Worm (Caenorhabditis elegans) whole organism, L4 larva: ENCODE data around the gene K09H11.4.
A peak's percentile ranks its signal among the peaks of the same experiment; 100 is the strongest.

Experiments
- F26F4.8 ChIP-seq: fragments of 200-800 bp; sonication (Bioruptor generic); conservative IDR thresholded peaks from 2 replicates; pipeline ENCODE4 v1.3.6; 2022; ENCODE audit warnings: missing genetic modification characterization, missing compliant biosample characterization
- T26A8.4 ChIP-seq: fragments of 200-800 bp; sonication (Bioruptor generic); IDR thresholded peaks from 2 replicates; pipeline ENCODE4 v1.3.6; 2022; ENCODE audit warnings: missing genetic modification characterization, missing compliant biosample characterization
- Y105C5A.15 ChIP-seq: fragments of 200-800 bp; sonication (Bioruptor generic); IDR thresholded peaks from 2 replicates; pipeline ENCODE4 v1.3.6; 2022; ENCODE audit warnings: missing genetic modification characterization, missing compliant biosample characterization
- Y5F2A.4 ChIP-seq: fragments of 200-800 bp; sonication (Bioruptor generic); optimal IDR thresholded peaks from 2 replicates; lab custom pipeline; 2018; ENCODE audit warnings: mild to moderate bottlenecking, missing genetic modification characterization, missing compliant biosample characterization
- Y75B8A.6 ChIP-seq: fragments of 200-800 bp; sonication (Bioruptor generic); IDR thresholded peaks from 2 replicates; pipeline ENCODE4 v1.3.6; 2022; ENCODE audit warnings: missing genetic modification reagents, missing genetic modification characterization, missing compliant biosample characterization
- ZK337.2 ChIP-seq: fragments of 200-800 bp; sonication (Bioruptor generic); IDR thresholded peaks from 2 replicates; pipeline ENCODE4 v1.3.6; 2022; ENCODE audit warnings: missing genetic modification reagents, missing genetic modification characterization, missing compliant biosample characterization
- aha-1 ChIP-seq: fragments of 150-350 bp; peaks from one replicate; lab custom pipeline; 2014; ENCODE audit warnings: missing biosample characterization, missing genetic modification characterization
- aly-2 ChIP-seq: sonication (generic microtip); optimal IDR thresholded peaks from 2 replicates; lab custom pipeline; 2018; ENCODE audit warnings: missing biosample characterization, missing genetic modification characterization
- ceh-28 ChIP-seq: fragments of 150-350 bp; optimal IDR thresholded peaks from 2 replicates; lab custom pipeline; 2014; ENCODE audit warnings: missing biosample characterization, missing genetic modification reagents, missing genetic modification characterization
- ceh-32 ChIP-seq: sonication (generic microtip); optimal IDR thresholded peaks from 2 replicates; lab custom pipeline; 2016; ENCODE audit warnings: mild to moderate bottlenecking, missing genetic modification characterization, missing compliant biosample characterization; ENCODE audit not compliant: poor library complexity
- ceh-44 ChIP-seq: fragments of 200-800 bp; sonication (Bioruptor generic); IDR thresholded peaks from 2 replicates; pipeline ENCODE4 v1.3.6; 2022; ENCODE audit warnings: missing genetic modification reagents, missing genetic modification characterization, missing compliant biosample characterization
- ctbp-1 ChIP-seq: fragments of 200-800 bp; sonication (Bioruptor generic); IDR thresholded peaks from 2 replicates; pipeline ENCODE4 v1.3.6; 2022; ENCODE audit warnings: missing genetic modification reagents, missing genetic modification characterization, missing compliant biosample characterization
- daf-12 ChIP-seq: fragments of 150-350 bp; optimal IDR thresholded peaks from 2 replicates; lab custom pipeline; 2014; ENCODE audit warnings: missing biosample characterization, missing genetic modification reagents, missing genetic modification characterization
- daf-16 ChIP-seq, 3 experiments: sonication (generic microtip); optimal IDR thresholded peaks; 2 replicates each; lab custom pipeline; 2016 to 2017; ENCODE audit warnings: missing genetic modification characterization in 3 of 3, missing genetic modification reagents in 3 of 3, mild to moderate bottlenecking in 2 of 3, missing compliant biosample characterization in 2 of 3, missing biosample characterization in 1 of 3, moderate library complexity in 1 of 3
- dmd-6 ChIP-seq: fragments of 200-800 bp; sonication (Bioruptor generic); IDR thresholded peaks from 2 replicates; pipeline ENCODE4 v1.3.6; 2022; ENCODE audit warnings: missing genetic modification reagents, missing genetic modification characterization, missing compliant biosample characterization
- dmd-8 ChIP-seq: fragments of 200-800 bp; sonication (Bioruptor generic); IDR thresholded peaks from 2 replicates; pipeline ENCODE4 v1.3.6; 2022; ENCODE audit warnings: missing genetic modification characterization, missing compliant biosample characterization
- duxl-1 ChIP-seq: sonication (generic microtip); optimal IDR thresholded peaks from 2 replicates; lab custom pipeline; 2016; ENCODE audit warnings: mild to moderate bottlenecking, missing genetic modification characterization, moderate library complexity, missing compliant biosample characterization; ENCODE audit not compliant: poor library complexity
- fos-1 ChIP-seq: fragments of 150-350 bp; optimal IDR thresholded peaks from 2 replicates; lab custom pipeline; 2014; ENCODE audit warnings: missing biosample characterization, missing genetic modification characterization
- gei-8 ChIP-seq: fragments of 200-800 bp; sonication (Bioruptor generic); optimal IDR thresholded peaks from 2 replicates; lab custom pipeline; 2018; ENCODE audit warnings: mild to moderate bottlenecking, missing genetic modification characterization, missing compliant biosample characterization
- hlh-11 ChIP-seq: fragments of 200-800 bp; sonication (Bioruptor generic); optimal IDR thresholded peaks from 2 replicates; lab custom pipeline; 2018; ENCODE audit warnings: mild to moderate bottlenecking, missing genetic modification characterization, missing compliant biosample characterization
- hmg-1.1 ChIP-seq: fragments of 200-800 bp; sonication (Bioruptor generic); IDR thresholded peaks from 2 replicates; pipeline ENCODE4 v1.3.6; 2022; ENCODE audit warnings: missing genetic modification reagents, missing genetic modification characterization, missing compliant biosample characterization
- lim-7 ChIP-seq: fragments of 200-800 bp; sonication (Bioruptor generic); IDR thresholded peaks from 2 replicates; pipeline ENCODE4 v1.3.6; 2022; ENCODE audit warnings: missing genetic modification characterization, missing compliant biosample characterization
- lin-29 ChIP-seq: fragments of 200-800 bp; sonication (Bioruptor generic); IDR thresholded peaks from 2 replicates; pipeline ENCODE4 v1.3.6; 2022; ENCODE audit warnings: missing genetic modification reagents, missing genetic modification characterization, missing compliant biosample characterization
- lin-38 ChIP-seq: fragments of 200-800 bp; sonication (Bioruptor generic); IDR thresholded peaks from 2 replicates; pipeline ENCODE4 v1.3.6; 2022; ENCODE audit warnings: missing genetic modification reagents, missing genetic modification characterization, missing compliant biosample characterization
- lir-3 ChIP-seq: sonication (generic microtip); optimal IDR thresholded peaks from 2 replicates; lab custom pipeline; 2016; ENCODE audit warnings: mild to moderate bottlenecking, missing genetic modification characterization, missing compliant biosample characterization
- madf-5 ChIP-seq, 2 experiments: fragments of 200-800 bp; sonication (Bioruptor generic); IDR thresholded peaks; 2 replicates each; pipeline ENCODE4 v1.3.6; 2022; ENCODE audit warnings: missing compliant biosample characterization in 2 of 2, missing genetic modification characterization in 2 of 2
- mdl-1 ChIP-seq, 2 experiments: fragments of 150-350 bp in 1 of 2; sonication (generic microtip) in 1 of 2; optimal IDR thresholded peaks; 2 replicates each; lab custom pipeline; 2014 to 2017; ENCODE audit warnings: missing biosample characterization in 2 of 2, missing genetic modification characterization in 2 of 2
- mdt-29 ChIP-seq: fragments of 200-800 bp; sonication (Bioruptor generic); IDR thresholded peaks from 2 replicates; pipeline ENCODE4 v1.3.6; 2022; ENCODE audit warnings: missing genetic modification reagents, missing genetic modification characterization, missing compliant biosample characterization
- mep-1 ChIP-seq: fragments of 150-350 bp; sonication (generic microtip); optimal IDR thresholded peaks from 3 replicates; lab custom pipeline; 2014; ENCODE audit warnings: missing biosample characterization, missing genetic modification characterization
- mes-2 ChIP-seq: sonication (generic microtip); optimal IDR thresholded peaks from 2 replicates; lab custom pipeline; 2016; ENCODE audit warnings: missing genotype, mild to moderate bottlenecking, missing genetic modification characterization, missing compliant biosample characterization; ENCODE audit not compliant: poor library complexity, severe bottlenecking
- nhr-11 ChIP-seq: fragments of 150-350 bp; optimal IDR thresholded peaks from 2 replicates; lab custom pipeline; 2014; ENCODE audit warnings: missing biosample characterization, missing genetic modification characterization
- nhr-25 ChIP-seq: sonication (generic microtip); optimal IDR thresholded peaks from 2 replicates; lab custom pipeline; 2017; ENCODE audit warnings: missing genetic modification characterization, mild to moderate bottlenecking, missing compliant biosample characterization, antibody characterized with exemption, moderate library complexity, borderline replicate concordance; ENCODE audit not compliant: insufficient read depth
- nhr-41 ChIP-seq: fragments of 200-800 bp; sonication (Bioruptor generic); IDR thresholded peaks from 2 replicates; pipeline ENCODE4 v1.3.6; 2022; ENCODE audit warnings: missing genetic modification reagents, missing genetic modification characterization, missing compliant biosample characterization
- nhr-77 ChIP-seq: fragments of 150-350 bp; optimal IDR thresholded peaks from 2 replicates; lab custom pipeline; 2014; ENCODE audit warnings: missing biosample characterization, missing genetic modification characterization
- pqm-1 ChIP-seq: sonication (generic microtip); optimal IDR thresholded peaks from 2 replicates; lab custom pipeline; 2017; ENCODE audit warnings: missing biosample characterization, missing genetic modification characterization
- sdz-12 ChIP-seq: fragments of 200-800 bp; sonication (Bioruptor generic); optimal IDR thresholded peaks from 2 replicates; lab custom pipeline; 2018; ENCODE audit warnings: mild to moderate bottlenecking, missing genetic modification characterization, missing compliant biosample characterization
- set-16 ChIP-seq: fragments of 200-800 bp; sonication (Bioruptor generic); IDR thresholded peaks from 2 replicates; pipeline ENCODE4 v1.3.6; 2022; ENCODE audit warnings: missing genetic modification reagents, missing genetic modification characterization, missing compliant biosample characterization
- snpc-1.2 ChIP-seq: fragments of 200-800 bp; sonication (Bioruptor generic); IDR thresholded peaks from 2 replicates; pipeline ENCODE4 v1.3.6; 2022; ENCODE audit warnings: missing genetic modification reagents, missing genetic modification characterization, missing compliant biosample characterization
- spr-1 ChIP-seq: sonication (generic microtip); optimal IDR thresholded peaks from 2 replicates; lab custom pipeline; 2016; ENCODE audit warnings: mild to moderate bottlenecking, missing genetic modification characterization, missing compliant biosample characterization
- tra-1 ChIP-seq: fragments of 200-800 bp; sonication (Bioruptor generic); IDR thresholded peaks from 2 replicates; pipeline ENCODE4 v1.3.6; 2022; ENCODE audit warnings: missing genetic modification reagents, missing genetic modification characterization, missing compliant biosample characterization
- unc-130 ChIP-seq: sonication (generic microtip); optimal IDR thresholded peaks from 2 replicates; lab custom pipeline; 2016; ENCODE audit warnings: missing genetic modification reagents, missing genetic modification characterization, missing compliant biosample characterization
- unc-62 ChIP-seq, 3 experiments: fragments of 150-350 bp in 1 of 3; sonication (generic microtip); optimal IDR thresholded peaks in 2 of 3; peaks in 1 of 3; 1 replicate in 1 of 3; 2 replicates in 2 of 3; lab custom pipeline; 2014 to 2017; ENCODE audit warnings: missing biosample characterization in 3 of 3, missing genetic modification characterization in 3 of 3, missing genetic modification reagents in 3 of 3, missing genotype in 1 of 3
- vab-7 ChIP-seq: fragments of 200-800 bp; sonication (Bioruptor generic); IDR thresholded peaks from 2 replicates; pipeline ENCODE4 v1.3.6; 2022; ENCODE audit warnings: missing genetic modification reagents, missing genetic modification characterization, missing compliant biosample characterization
- zfp-2 ChIP-seq: sonication (generic microtip); optimal IDR thresholded peaks from 2 replicates; lab custom pipeline; 2016; ENCODE audit warnings: mild to moderate bottlenecking, missing genetic modification characterization, missing compliant biosample characterization
- zfp-3 ChIP-seq: fragments of 200-800 bp; sonication (Bioruptor generic); conservative IDR thresholded peaks from 2 replicates; pipeline ENCODE4 v1.3.6; 2022; ENCODE audit warnings: missing genetic modification reagents, missing genetic modification characterization, missing compliant biosample characterization
- zip-11 ChIP-seq: fragments of 200-800 bp; sonication (Bioruptor generic); IDR thresholded peaks from 2 replicates; pipeline ENCODE4 v1.3.6; 2022; ENCODE audit warnings: missing genetic modification characterization, missing compliant biosample characterization
- ztf-11 ChIP-seq: fragments of 150-350 bp; optimal IDR thresholded peaks from 2 replicates; lab custom pipeline; 2014; ENCODE audit warnings: missing biosample characterization, missing genetic modification characterization

K09H11.4 gene

DNA sequence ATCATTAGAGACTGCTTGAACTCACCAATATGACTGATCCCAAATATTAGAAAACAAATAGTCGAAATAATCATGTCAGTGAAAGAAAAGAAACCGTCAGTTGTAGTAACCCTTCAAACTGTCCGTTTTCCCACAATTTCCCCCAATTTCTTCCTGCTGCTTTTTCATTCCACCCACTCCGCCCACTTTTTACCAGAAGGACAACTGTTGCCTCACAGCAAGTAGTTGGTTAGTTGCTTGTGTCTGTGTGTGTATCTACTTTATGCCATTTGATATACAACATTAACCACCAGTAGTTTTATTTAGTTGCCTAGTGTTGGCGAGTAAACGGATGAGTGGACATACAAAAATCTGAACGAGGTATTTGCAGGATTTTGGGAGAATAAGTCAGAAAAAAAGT is 9.9 kb downstream of the K09H11.4 start, which contains the start of gene K09H11.9:
TSS of gene K09H11.9 (minus strand) at position 101 of the 400 bp plus-strand sequence.
- TF ChIP-seq T26A8.4 = no peak
- TF ChIP-seq, all 104 proteins: peak for 0

DNA sequence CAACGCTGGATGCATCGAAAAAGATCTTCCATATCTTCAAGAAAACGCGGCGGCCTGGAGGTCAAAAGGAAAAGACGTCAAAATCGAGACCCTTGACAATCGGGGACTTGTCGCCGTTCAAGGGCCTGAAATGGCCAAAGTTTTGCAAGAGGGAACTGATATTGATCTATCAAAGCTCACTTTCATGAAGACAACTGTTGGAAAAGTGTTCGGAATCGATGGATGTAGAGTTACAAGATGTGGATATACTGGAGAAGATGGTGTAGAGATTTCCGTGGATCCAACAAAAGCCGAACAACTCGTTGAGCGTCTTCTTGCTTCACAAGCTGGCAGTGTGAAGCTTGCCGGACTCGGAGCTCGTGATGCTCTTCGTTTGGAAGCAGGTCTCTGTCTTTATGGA is 12.9 kb downstream of the K09H11.4 start:
- TF ChIP-seq mep-1 (tag; lab: Kevin White, UChicago) (no peak), aha-1 (peak; percentile 96)

DNA sequence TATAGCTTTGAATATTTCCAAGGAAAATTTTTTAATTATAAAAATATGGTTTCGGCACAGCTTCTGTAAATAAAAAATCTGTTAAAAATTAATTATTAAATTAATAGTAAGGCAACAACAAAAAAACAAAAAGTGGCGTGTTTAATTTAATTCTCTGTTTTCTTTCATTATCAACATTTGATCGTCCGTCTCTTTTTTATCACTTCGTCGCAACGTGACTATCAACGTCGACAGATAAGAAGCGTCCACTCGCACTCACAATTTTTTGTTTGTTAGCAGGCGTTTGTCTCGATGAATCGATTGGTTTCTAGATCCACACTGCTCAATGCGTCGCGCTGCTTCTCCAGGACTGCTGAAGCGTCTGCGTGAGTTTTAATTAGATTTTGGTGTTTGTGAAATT is 13.7 kb downstream of the K09H11.4 start, which contains the start of gene gcst-1:
TSS of gene gcst-1 (plus strand) at position 277 of the 400 bp plus-strand sequence.
- TF ChIP-seq ctbp-1 = no peak
- peak; percentile 33 for TF ChIP-seq pqm-1 (tag; lab: Kevin White, UChicago)
- no peak for TF ChIP-seq fos-1 (tag; lab: Kevin White, UChicago)
- no peak for TF ChIP-seq vab-7 (GFP tag; lab: Robert Waterston, UW)
- no peak for TF ChIP-seq nhr-25
- no peak for TF ChIP-seq duxl-1 (tag; lab: Kevin White, UChicago)
- no peak for TF ChIP-seq ZK337.2
- no peak for TF ChIP-seq mes-2 (tag; lab: Kevin White, UChicago)
- TF ChIP-seq F26F4.8 (GFP tag; lab: Robert Waterston, UW) = no peak
- no peak for TF ChIP-seq zfp-2 (tag; lab: Kevin White, UChicago)
- no peak for TF ChIP-seq madf-5 (GFP tag; IDR thresholded peaks at IDR 0.05; lab: Robert Waterston, UW)
- TF ChIP-seq Y105C5A.15 (GFP tag; lab: Robert Waterston, UW) = no peak
- TF ChIP-seq nhr-41 (GFP tag; lab: Robert Waterston, UW) = no peak
- no peak for TF ChIP-seq tra-1
- TF ChIP-seq Y75B8A.6 (GFP tag; lab: Robert Waterston, UW) = no peak
- TF ChIP-seq mdl-1 (tag; optimal IDR thresholded peaks at IDR 0.05; lab: Kevin White, UChicago) = peak in 1 of 2 experiments; percentile 74
- TF ChIP-seq lir-3 (tag; lab: Kevin White, UChicago) = no peak
- TF ChIP-seq ceh-32 (tag; lab: Kevin White, UChicago) = no peak
- no peak for TF ChIP-seq ceh-44 (GFP tag; lab: Robert Waterston, UW)
- no peak for TF ChIP-seq snpc-1.2
- no peak for TF ChIP-seq Y5F2A.4 (GFP tag; lab: Kevin White, UChicago)
- TF ChIP-seq hlh-11 (tag; lab: Kevin White, UChicago) = peak; percentile 65
- no peak for TF ChIP-seq zip-11 (GFP tag; lab: Robert Waterston, UW)
- TF ChIP-seq dmd-6 (GFP tag; lab: Robert Waterston, UW) = peak; percentile 83
- TF ChIP-seq dmd-8 (GFP tag; lab: Robert Waterston, UW) = no peak
- no peak for TF ChIP-seq daf-12
- no peak for TF ChIP-seq gei-8 (GFP tag; lab: Kevin White, UChicago)
- no peak for TF ChIP-seq hmg-1.1
- no peak for TF ChIP-seq nhr-11 (tag; lab: Kevin White, UChicago)
- no peak for TF ChIP-seq spr-1 (tag; lab: Kevin White, UChicago)
- TF ChIP-seq lin-29 (GFP tag; lab: Robert Waterston, UW) = no peak
- no peak for TF ChIP-seq zfp-3 (GFP tag; lab: Robert Waterston, UW)
- TF ChIP-seq sdz-12 = no peak
- peak; percentile 49 for TF ChIP-seq nhr-77 (tag; lab: Kevin White, UChicago)
- no peak for TF ChIP-seq lin-38 (GFP tag; lab: Robert Waterston, UW)
- TF ChIP-seq lim-7 = no peak
- TF ChIP-seq set-16 (GFP tag; lab: Robert Waterston, UW) = no peak
- no peak for TF ChIP-seq ztf-11 (tag; lab: Kevin White, UChicago)
- TF ChIP-seq mep-1 (tag; lab: Kevin White, UChicago) = no peak
- no peak for TF ChIP-seq unc-130 (GFP tag; lab: Kevin White, UChicago)
- no peak for TF ChIP-seq aly-2 (tag; lab: Kevin White, UChicago)
- TF ChIP-seq ceh-28 (tag; lab: Kevin White, UChicago) = no peak
- TF ChIP-seq mdt-29 (GFP tag; lab: Robert Waterston, UW) = no peak
- no peak for TF ChIP-seq unc-62 (GFP tag; optimal IDR thresholded peaks at IDR 0.05 in 1 of 2; lab: Kevin White, UChicago)
- TF ChIP-seq unc-62 (tag; optimal IDR thresholded peaks at IDR 0.05; lab: Kevin White, UChicago) = no peak
- no peak for TF ChIP-seq daf-16 (GFP tag; optimal IDR thresholded peaks at IDR 0.05; lab: Kevin White, UChicago)
- TF ChIP-seq daf-16 (tag; optimal IDR thresholded peaks at IDR 0.05; lab: Kevin White, UChicago) = peak; percentile 89
